ENCODE assay signal across 1 fruit fly cellular context in genomic region chr2L:6922091-6922753, dm6.
A peak's percentile ranks its signal among the peaks of the same experiment; 100 is the strongest.
TF ChIP-seq lines count a peak whose summit lies in the region.

No protein-coding gene starts in this region.

TF ChIP-seq in whole organism, embryonic, 481 proteins besides CTCF, POLR2A, EP300 and RAD21 (continued from another document and continues in another):
- TF ChIP-seq caup (GFP tag; optimal IDR thresholded peaks at IDR 0.05; lab: Kevin White, UChicago; ENCODE audit: severe bottlenecking): peak; percentile 60
- peak; percentile 68 for TF ChIP-seq shn (GFP tag; optimal IDR thresholded peaks at IDR 0.05; lab: Kevin White, UChicago)
- TF ChIP-seq gro (GFP tag; optimal IDR thresholded peaks at IDR 0.05; lab: Kevin White, UChicago): no peak
- no peak for TF ChIP-seq schlank (tag; optimal IDR thresholded peaks at IDR 0.05; lab: Kevin White, UChicago)
- no peak for TF ChIP-seq unpg (GFP tag; optimal IDR thresholded peaks at IDR 0.05; lab: Kevin White, UChicago)
- TF ChIP-seq Jarid2 (GFP tag; optimal IDR thresholded peaks at IDR 0.05; lab: Kevin White, UChicago): no peak
- no peak for TF ChIP-seq CG6683 (GFP tag; optimal IDR thresholded peaks at IDR 0.05; lab: Kevin White, UChicago)
- TF ChIP-seq CG3838 (GFP tag; optimal IDR thresholded peaks at IDR 0.05; lab: Kevin White, UChicago): no peak
- TF ChIP-seq CG34422 (GFP tag; IDR thresholded peaks at IDR 0.05; lab: Robert Waterston, UW): peak; percentile 74
- TF ChIP-seq CG4424 (GFP tag; optimal IDR thresholded peaks at IDR 0.05; lab: Kevin White, UChicago): peak; percentile 74
- TF ChIP-seq Hey (tag; optimal IDR thresholded peaks at IDR 0.05; lab: Kevin White, UChicago): no peak
- peak; percentile 61 for TF ChIP-seq gcm (GFP tag; optimal IDR thresholded peaks at IDR 0.05; lab: Kevin White, UChicago)
- TF ChIP-seq CG7963 (GFP tag; IDR thresholded peaks at IDR 0.05; lab: Robert Waterston, UW; ENCODE audit: partially characterized antibody): no peak
- TF ChIP-seq esg (GFP tag; conservative IDR thresholded peaks at IDR 0.05; lab: Robert Waterston, UW): no peak
- peak; percentile 61 for TF ChIP-seq CG12769 (tag; optimal IDR thresholded peaks at IDR 0.05; lab: Kevin White, UChicago)
- no peak for TF ChIP-seq YL-1 (GFP tag; optimal IDR thresholded peaks at IDR 0.05; lab: Kevin White, UChicago)
- TF ChIP-seq CG12155 (GFP tag; optimal IDR thresholded peaks at IDR 0.05; lab: Kevin White, UChicago): peak; percentile 52
- TF ChIP-seq CG32767 (GFP tag; IDR thresholded peaks at IDR 0.05; lab: Robert Waterston, UW): no peak
- peak; percentile 78 for TF ChIP-seq Asciz (GFP tag; optimal IDR thresholded peaks at IDR 0.05; lab: Kevin White, UChicago)
- TF ChIP-seq Dref (GFP tag; IDR thresholded peaks at IDR 0.05; lab: Robert Waterston, UW): no peak
- TF ChIP-seq CG12744 (GFP tag; optimal IDR thresholded peaks at IDR 0.05; lab: Kevin White, UChicago): peak; percentile 58
- peak; percentile 1 for TF ChIP-seq CG12104 (GFP tag; optimal IDR thresholded peaks at IDR 0.05; lab: Kevin White, UChicago)
- no peak for TF ChIP-seq Oli (tag; optimal IDR thresholded peaks at IDR 0.05; lab: Kevin White, UChicago)
- TF ChIP-seq rib (GFP tag; IDR thresholded peaks at IDR 0.05; lab: Robert Waterston, UW): peak; percentile 46; the same call in 1 of the 2 replicates
- peak; percentile 81 for TF ChIP-seq CG1603 (tag; optimal IDR thresholded peaks at IDR 0.05; lab: Kevin White, UChicago)
- TF ChIP-seq CG42726 (GFP tag; IDR thresholded peaks at IDR 0.05; lab: Robert Waterston, UW; ENCODE audit: partially characterized antibody): no peak
- no peak; the same call in none of the 2 replicates for TF ChIP-seq CG1024 (GFP tag; IDR thresholded peaks at IDR 0.05; lab: Robert Waterston, UW)
- TF ChIP-seq Trl (optimal IDR thresholded peaks at IDR 0.05; lab: Kevin White, UChicago): peak in 1 of 2 experiments; percentile 31
- peak; percentile 72 for TF ChIP-seq Trl (GFP tag; optimal IDR thresholded peaks at IDR 0.05; lab: Kevin White, UChicago)
- TF ChIP-seq CG3163 (GFP tag; optimal IDR thresholded peaks at IDR 0.05; lab: Kevin White, UChicago): peak; percentile 53
- TF ChIP-seq CG8478 (optimal IDR thresholded peaks at IDR 0.05; lab: Kevin White, UChicago): no peak
- no peak for TF ChIP-seq knrl (GFP tag; IDR thresholded peaks at IDR 0.05; lab: Robert Waterston, UW; ENCODE audit: partially characterized antibody)
- TF ChIP-seq ATbp (GFP tag; optimal IDR thresholded peaks at IDR 0.05; lab: Kevin White, UChicago): peak; percentile 69
- peak; percentile 32 for TF ChIP-seq Bteb2 (GFP tag; optimal IDR thresholded peaks at IDR 0.05; lab: Kevin White, UChicago)
- TF ChIP-seq Ravus (GFP tag; IDR thresholded peaks at IDR 0.05; lab: Robert Waterston, UW): peak; percentile 5
- peak; percentile 48 for TF ChIP-seq her (GFP tag; optimal IDR thresholded peaks at IDR 0.05; lab: Kevin White, UChicago)
- no peak for TF ChIP-seq bcd (GFP tag; optimal IDR thresholded peaks at IDR 0.05; lab: Kevin White, UChicago)
- TF ChIP-seq CG16813 (GFP tag; IDR thresholded peaks at IDR 0.05; lab: Robert Waterston, UW; ENCODE audit: partially characterized antibody): no peak
- TF ChIP-seq Gug (GFP tag; IDR thresholded peaks at IDR 0.05; lab: Robert Waterston, UW): peak; percentile 58; the same call in 2 of the 4 replicates
- peak; percentile 48 for TF ChIP-seq E2f2 (GFP tag; IDR thresholded peaks at IDR 0.05; lab: Robert Waterston, UW)
- peak; percentile 24; the same call in 1 of the 2 replicates for TF ChIP-seq CG7372 (GFP tag; IDR thresholded peaks at IDR 0.05; lab: Robert Waterston, UW)
- TF ChIP-seq CG9932 (GFP tag; IDR thresholded peaks at IDR 0.05; lab: Robert Waterston, UW): no peak
- TF ChIP-seq Drgx (GFP tag; IDR thresholded peaks at IDR 0.05; lab: Robert Waterston, UW): no peak; the same call in 1 of the 2 replicates
- TF ChIP-seq CHES-1-like (GFP tag; optimal IDR thresholded peaks at IDR 0.05; lab: Kevin White, UChicago): peak; percentile 51
- no peak for TF ChIP-seq CG9817 (tag; optimal IDR thresholded peaks at IDR 0.05; lab: Kevin White, UChicago)
- TF ChIP-seq Rx (GFP tag; IDR thresholded peaks at IDR 0.05; lab: Robert Waterston, UW): no peak; the same call in 1 of the 2 replicates
- TF ChIP-seq nom (GFP tag; optimal IDR thresholded peaks at IDR 0.05; lab: Kevin White, UChicago): peak; percentile 49
- TF ChIP-seq mam (GFP tag; optimal IDR thresholded peaks at IDR 0.05; lab: Kevin White, UChicago): peak; percentile 76
- peak; percentile 63 for TF ChIP-seq gsb-n (tag; optimal IDR thresholded peaks at IDR 0.05; lab: Kevin White, UChicago)
- peak in 1 of 3 experiments; percentile 66 for TF ChIP-seq lola (GFP tag; optimal IDR thresholded peaks at IDR 0.05; lab: Kevin White, UChicago)
- no peak for TF ChIP-seq MESR4 (GFP tag; optimal IDR thresholded peaks at IDR 0.05; lab: Kevin White, UChicago)
- TF ChIP-seq vfl (GFP tag; optimal IDR thresholded peaks at IDR 0.05; lab: Kevin White, UChicago): peak; percentile 45
- TF ChIP-seq CG10565 (GFP tag; optimal IDR thresholded peaks at IDR 0.05; lab: Kevin White, UChicago): no peak
- TF ChIP-seq odd (GFP tag; optimal IDR thresholded peaks at IDR 0.05; lab: Kevin White, UChicago): peak; percentile 13
- no peak for TF ChIP-seq cad (GFP tag; optimal IDR thresholded peaks at IDR 0.05; lab: Kevin White, UChicago)
- no peak for TF ChIP-seq GATAe (GFP tag; conservative IDR thresholded peaks at IDR 0.05; lab: Robert Waterston, UW)
- TF ChIP-seq btn (GFP tag; optimal IDR thresholded peaks at IDR 0.05; lab: Kevin White, UChicago): peak; percentile 21
- no peak for TF ChIP-seq CG6175 (GFP tag; IDR thresholded peaks at IDR 0.05; lab: Robert Waterston, UW)
- TF ChIP-seq bab2 (GFP tag; optimal IDR thresholded peaks at IDR 0.05; lab: Kevin White, UChicago): peak; percentile 45
- no peak for TF ChIP-seq sr (GFP tag; IDR thresholded peaks at IDR 0.05; lab: Robert Waterston, UW)
- TF ChIP-seq Optix (GFP tag; IDR thresholded peaks at IDR 0.05; lab: Robert Waterston, UW): no peak; the same call in 1 of the 3 replicates
- no peak for TF ChIP-seq D (optimal IDR thresholded peaks at IDR 0.05; lab: Kevin White, UChicago)
- TF ChIP-seq D (GFP tag; optimal IDR thresholded peaks at IDR 0.05; lab: Kevin White, UChicago): peak; percentile 60
- TF ChIP-seq CG7839 (tag; optimal IDR thresholded peaks at IDR 0.05; lab: Kevin White, UChicago): no peak
- peak; percentile 57 for TF ChIP-seq CG1792 (GFP tag; optimal IDR thresholded peaks at IDR 0.05; lab: Kevin White, UChicago)
- TF ChIP-seq CG6791 (GFP tag; IDR thresholded peaks at IDR 0.05; lab: Robert Waterston, UW; ENCODE audit: partially characterized antibody): no peak
- peak; percentile 26 for TF ChIP-seq lbe (GFP tag; optimal IDR thresholded peaks at IDR 0.05; lab: Kevin White, UChicago)
- peak; percentile 52 for TF ChIP-seq CG12659 (GFP tag; optimal IDR thresholded peaks at IDR 0.05; lab: Kevin White, UChicago)
- TF ChIP-seq cg (GFP tag; optimal IDR thresholded peaks at IDR 0.05; lab: Kevin White, UChicago): peak; percentile 90
- TF ChIP-seq CG14050 (GFP tag; IDR thresholded peaks at IDR 0.05; lab: Robert Waterston, UW): no peak
- TF ChIP-seq wdn (GFP tag; IDR thresholded peaks at IDR 0.05; lab: Robert Waterston, UW): no peak; the same call in 1 of the 2 replicates
- no peak for TF ChIP-seq CG7928 (GFP tag; optimal IDR thresholded peaks at IDR 0.05; lab: Kevin White, UChicago)
- TF ChIP-seq CG17385 (GFP tag; optimal IDR thresholded peaks at IDR 0.05; lab: Kevin White, UChicago): peak; percentile 68
- TF ChIP-seq kay (GFP tag; optimal IDR thresholded peaks at IDR 0.05; lab: Kevin White, UChicago): peak; percentile 5
- TF ChIP-seq CG13624 (GFP tag; optimal IDR thresholded peaks at IDR 0.05; lab: Kevin White, UChicago): peak; percentile 62
- no peak for TF ChIP-seq Dip2 (GFP tag; IDR thresholded peaks at IDR 0.05; lab: Robert Waterston, UW)
- TF ChIP-seq CG11696 (GFP tag; IDR thresholded peaks at IDR 0.05; lab: Robert Waterston, UW): peak; percentile 59; the same call in 1 of the 2 replicates
- TF ChIP-seq CG11723 (GFP tag; optimal IDR thresholded peaks at IDR 0.05; lab: Kevin White, UChicago): no peak
- TF ChIP-seq CG1647 (GFP tag; optimal IDR thresholded peaks at IDR 0.05; lab: Kevin White, UChicago): no peak
- peak; percentile 66 for TF ChIP-seq fd96Cb (tag; optimal IDR thresholded peaks at IDR 0.05; lab: Kevin White, UChicago)
- TF ChIP-seq Dbx (GFP tag; IDR thresholded peaks at IDR 0.05; lab: Robert Waterston, UW): peak; percentile 74; the same call in 2 of the 3 replicates
- peak; percentile 31 for TF ChIP-seq CG8089 (GFP tag; optimal IDR thresholded peaks at IDR 0.05; lab: Kevin White, UChicago)
- no peak for TF ChIP-seq eyg (GFP tag; optimal IDR thresholded peaks at IDR 0.05; lab: Kevin White, UChicago)
- TF ChIP-seq CG13287 (GFP tag; IDR thresholded peaks at IDR 0.05; lab: Robert Waterston, UW; ENCODE audit: partially characterized antibody): no peak
- peak; percentile 80; the same call in 1 of the 2 replicates for TF ChIP-seq CG10366 (GFP tag; IDR thresholded peaks at IDR 0.05; lab: Robert Waterston, UW)
- TF ChIP-seq B-H2 (GFP tag; optimal IDR thresholded peaks at IDR 0.05; lab: Kevin White, UChicago): no peak
- no peak for TF ChIP-seq CG33557 (GFP tag; optimal IDR thresholded peaks at IDR 0.05; lab: Kevin White, UChicago)
- no peak for TF ChIP-seq Meics (GFP tag; optimal IDR thresholded peaks at IDR 0.05; lab: Kevin White, UChicago)
- no peak for TF ChIP-seq CG11560 (tag; IDR thresholded peaks at IDR 0.05; lab: Robert Waterston, UW)
- TF ChIP-seq CG13123 (GFP tag; optimal IDR thresholded peaks at IDR 0.05; lab: Kevin White, UChicago): peak; percentile 19
- TF ChIP-seq CG6654 (GFP tag; optimal IDR thresholded peaks at IDR 0.05; lab: Kevin White, UChicago): peak; percentile 30
- peak; percentile 81; the same call in 1 of the 2 replicates for TF ChIP-seq HLH3B (GFP tag; IDR thresholded peaks at IDR 0.05; lab: Robert Waterston, UW)
- peak; percentile 58 for TF ChIP-seq CG8290 (GFP tag; optimal IDR thresholded peaks at IDR 0.05; lab: Kevin White, UChicago)
- TF ChIP-seq CG8290 (tag; optimal IDR thresholded peaks at IDR 0.05; lab: Kevin White, UChicago): no peak
- TF ChIP-seq br (optimal IDR thresholded peaks at IDR 0.05; lab: Kevin White, UChicago): no peak
- no peak for TF ChIP-seq Atf3 (GFP tag; optimal IDR thresholded peaks at IDR 0.05; lab: Kevin White, UChicago)
- TF ChIP-seq CG10431 (GFP tag; optimal IDR thresholded peaks at IDR 0.05; lab: Kevin White, UChicago): peak; percentile 41
- peak; percentile 74; the same call in 1 of the 2 replicates for TF ChIP-seq sob (GFP tag; IDR thresholded peaks at IDR 0.05; lab: Robert Waterston, UW)
- TF ChIP-seq sqz (GFP tag; optimal IDR thresholded peaks at IDR 0.05; lab: Kevin White, UChicago): peak; percentile 81
- TF ChIP-seq HLHmδ (GFP tag; optimal IDR thresholded peaks at IDR 0.05; lab: Kevin White, UChicago): no peak
- peak; percentile 32 for TF ChIP-seq CG3407 (GFP tag; optimal IDR thresholded peaks at IDR 0.05; lab: Kevin White, UChicago)
- no peak for TF ChIP-seq CG11085 (GFP tag; IDR thresholded peaks at IDR 0.05; lab: Robert Waterston, UW)
- TF ChIP-seq CG17361 (GFP tag; IDR thresholded peaks at IDR 0.05; lab: Robert Waterston, UW): 0 out of 3 replicates have a peak, but pooled peaks have one; percentile 58
- no peak for TF ChIP-seq CG5180 (GFP tag; optimal IDR thresholded peaks at IDR 0.05; lab: Kevin White, UChicago)
- TF ChIP-seq CG4707 (GFP tag; optimal IDR thresholded peaks at IDR 0.05; lab: Kevin White, UChicago): no peak
- peak; percentile 33 for TF ChIP-seq CG2116 (GFP tag; optimal IDR thresholded peaks at IDR 0.05; lab: Kevin White, UChicago)
- TF ChIP-seq Scr (GFP tag; IDR thresholded peaks at IDR 0.05; lab: Robert Waterston, UW; ENCODE audit: partially characterized antibody): no peak
- TF ChIP-seq CG4282 (GFP tag; optimal IDR thresholded peaks at IDR 0.05; lab: Kevin White, UChicago): peak; percentile 19
- TF ChIP-seq CG3995 (GFP tag; optimal IDR thresholded peaks at IDR 0.05; lab: Kevin White, UChicago): no peak
- peak; percentile 69 for TF ChIP-seq Ssrp (tag; optimal IDR thresholded peaks at IDR 0.05; lab: Kevin White, UChicago)
- no peak; the same call in 2 of the 3 replicates for TF ChIP-seq otp (GFP tag; IDR thresholded peaks at IDR 0.05; lab: Robert Waterston, UW)
- peak; percentile 62 for TF ChIP-seq Chrac-16 (GFP tag; optimal IDR thresholded peaks at IDR 0.05; lab: Kevin White, UChicago)
- TF ChIP-seq Hmx (GFP tag; optimal IDR thresholded peaks at IDR 0.05; lab: Kevin White, UChicago): no peak
- TF ChIP-seq D19B (GFP tag; optimal IDR thresholded peaks at IDR 0.05; lab: Kevin White, UChicago): peak; percentile 16
- TF ChIP-seq yki (optimal IDR thresholded peaks at IDR 0.05; lab: Kevin White, UChicago): no peak
- TF ChIP-seq abd-A (tag; optimal IDR thresholded peaks at IDR 0.05; lab: Kevin White, UChicago): no peak
- peak; percentile 46; the same call in 2 of the 3 replicates for TF ChIP-seq CG2199 (GFP tag; IDR thresholded peaks at IDR 0.05; lab: Robert Waterston, UW)
- TF ChIP-seq fru (optimal IDR thresholded peaks at IDR 0.05; lab: Kevin White, UChicago): no peak
- TF ChIP-seq Fer3 (tag; optimal IDR thresholded peaks at IDR 0.05; lab: Kevin White, UChicago): no peak
- TF ChIP-seq salm (tag; optimal IDR thresholded peaks at IDR 0.05; lab: Kevin White, UChicago): peak; percentile 36
- peak; percentile 41 for TF ChIP-seq HLH54F (GFP tag; optimal IDR thresholded peaks at IDR 0.05; lab: Kevin White, UChicago)
- peak; percentile 43 for TF ChIP-seq CG2202 (tag; optimal IDR thresholded peaks at IDR 0.05; lab: Kevin White, UChicago)
- TF ChIP-seq Antp (GFP tag; optimal IDR thresholded peaks at IDR 0.05; lab: Kevin White, UChicago): peak; percentile 58
- peak; percentile 54 for TF ChIP-seq CG7786 (GFP tag; optimal IDR thresholded peaks at IDR 0.05; lab: Kevin White, UChicago)
- TF ChIP-seq lilli (GFP tag; optimal IDR thresholded peaks at IDR 0.05; lab: Kevin White, UChicago): peak; percentile 71
- TF ChIP-seq CG11398 (GFP tag; optimal IDR thresholded peaks at IDR 0.05; lab: Kevin White, UChicago): peak; percentile 69
- peak; percentile 96 for TF ChIP-seq sens (GFP tag; lab: Kevin White, UChicago)
- peak; percentile 34 for TF ChIP-seq fd3F (GFP tag; optimal IDR thresholded peaks at IDR 0.05; lab: Kevin White, UChicago)
- TF ChIP-seq CG32532 (GFP tag; IDR thresholded peaks at IDR 0.05; lab: Robert Waterston, UW): no peak; the same call in 1 of the 2 replicates
- no peak for TF ChIP-seq CG8281 (tag; optimal IDR thresholded peaks at IDR 0.05; lab: Kevin White, UChicago)
- peak; percentile 27 for TF ChIP-seq trh (GFP tag; optimal IDR thresholded peaks at IDR 0.05; lab: Kevin White, UChicago)
- TF ChIP-seq dysf (GFP tag; IDR thresholded peaks at IDR 0.05; lab: Robert Waterston, UW): no peak; the same call in 2 of the 3 replicates
